Fruit fly (Drosophila melanogaster): ENCODE data around the gene ND-42.

- TF ChIP-seq CG8478 (optimal IDR thresholded peaks at IDR 0.05) (no peak), CTCF (optimal IDR thresholded peaks at IDR 0.05) (peak in 1 of 2 experiments; percentile 26)
These were observed 8.0 kb downstream of the ND-42 start for dm6 chr3R:22035552-22035951.
